Fruit fly (Drosophila melanogaster): ENCODE data around the gene BobA.

The BobA gene

dm6 chr3L:14986340-14986916, 40.5 kb upstream of the BobA start (continued):
- peak; percentile 22 for TF ChIP-seq D19A (tag; optimal IDR thresholded peaks at IDR 0.05)
- TF ChIP-seq Med (GFP tag) = peak; percentile 2
- peak; percentile 29 for TF ChIP-seq sens (GFP tag)
- TF ChIP-seq CG1832 (GFP tag; optimal IDR thresholded peaks at IDR 0.05) = no peak
- TF ChIP-seq exex (tag; optimal IDR thresholded peaks at IDR 0.05) = peak; percentile 92
- peak; percentile 16; the same call in 1 of the 3 replicates for TF ChIP-seq dysf (GFP tag; IDR thresholded peaks at IDR 0.05)
- peak; percentile 27 for TF ChIP-seq gem (tag; optimal IDR thresholded peaks at IDR 0.05)
- peak; percentile 14 for TF ChIP-seq CG17568 (GFP tag; optimal IDR thresholded peaks at IDR 0.05)
- TF ChIP-seq slbo (GFP tag; IDR thresholded peaks at IDR 0.05) = no peak
- TF ChIP-seq CG11504 (tag; optimal IDR thresholded peaks at IDR 0.05) = peak; percentile 48
- TF ChIP-seq Vsx1 (GFP tag; optimal IDR thresholded peaks at IDR 0.05) = peak; percentile 29
- peak; percentile 16 for TF ChIP-seq CG18262 (tag; optimal IDR thresholded peaks at IDR 0.05)

- TF ChIP-seq CG11560 (tag; IDR thresholded peaks at IDR 0.05) (no peak), CG17829 (tag; optimal IDR thresholded peaks at IDR 0.05) (no peak), CG6175 (GFP tag; IDR thresholded peaks at IDR 0.05) (no peak), ind (GFP tag; optimal IDR thresholded peaks at IDR 0.05) (no peak), CG2199 (GFP tag; IDR thresholded peaks at IDR 0.05) (0 out of 3 replicates have a peak, but pooled peaks have one; percentile 24), CG2712 (tag; optimal IDR thresholded peaks at IDR 0.05) (peak; percentile 13), CG16813 (GFP tag; IDR thresholded peaks at IDR 0.05; ENCODE audit: partially characterized antibody) (no peak), ranshi (GFP tag; IDR thresholded peaks at IDR 0.05) (no peak), Hr39 (optimal IDR thresholded peaks at IDR 0.05) (no peak), CG18619 (GFP tag; optimal IDR thresholded peaks at IDR 0.05) (no peak), CG10366 (GFP tag; IDR thresholded peaks at IDR 0.05) (no peak), CG10267 (tag; optimal IDR thresholded peaks at IDR 0.05) (no peak), CG8359 (GFP tag; optimal IDR thresholded peaks at IDR 0.05; ENCODE audit: borderline replicate concordance) (no peak), CG6765 (GFP tag; optimal IDR thresholded peaks at IDR 0.05) (no peak), kah (GFP tag; optimal IDR thresholded peaks at IDR 0.05) (peak; percentile 25), Xrp1 (GFP tag; IDR thresholded peaks at IDR 0.05) (peak; percentile 7; the same call in 1 of the 2 replicates), dmrt11E (tag; optimal IDR thresholded peaks at IDR 0.05) (peak; percentile 13), CG6272 (GFP tag; IDR thresholded peaks at IDR 0.05) (no peak), CG11247 (GFP tag; IDR thresholded peaks at IDR 0.05) (no peak), eyg (GFP tag; optimal IDR thresholded peaks at IDR 0.05) (no peak), Med (GFP tag) (peak; percentile 27), Drgx (GFP tag; IDR thresholded peaks at IDR 0.05) (peak; percentile 92), nom (GFP tag; optimal IDR thresholded peaks at IDR 0.05) (peak; percentile 25), CG18262 (tag; optimal IDR thresholded peaks at IDR 0.05) (peak; percentile 25), Optix (GFP tag; IDR thresholded peaks at IDR 0.05) (no peak), disco-r (GFP tag; optimal IDR thresholded peaks at IDR 0.05) (no peak), CG11723 (GFP tag; optimal IDR thresholded peaks at IDR 0.05) (no peak), Sin3A (optimal IDR thresholded peaks at IDR 0.05) (no peak), CG3163 (GFP tag; optimal IDR thresholded peaks at IDR 0.05) (peak; percentile 19), cg (GFP tag; optimal IDR thresholded peaks at IDR 0.05) (peak; percentile 16), tna (GFP tag; IDR thresholded peaks at IDR 0.05; ENCODE audit: partially characterized antibody) (no peak), sens (GFP tag) (peak; percentile 56), dysf (GFP tag; IDR thresholded peaks at IDR 0.05) (no peak), prd (optimal IDR thresholded peaks at IDR 0.05) (no peak), prd (GFP tag; IDR thresholded peaks at IDR 0.05) (no peak), TFAM (GFP tag; optimal IDR thresholded peaks at IDR 0.05) (no peak), luna (GFP tag; optimal IDR thresholded peaks at IDR 0.05) (no peak), Rfx (GFP tag; IDR thresholded peaks at IDR 0.05) (no peak), p53 (GFP tag; optimal IDR thresholded peaks at IDR 0.05) (no peak), lov (optimal IDR thresholded peaks at IDR 0.05) (no peak), lov (GFP tag; IDR thresholded peaks at IDR 0.05) (no peak)
Observed at dm6 chr3L:14984521-14985150, 38.7 kb upstream of the BobA start, which contains the start of gene mnd. TSS of gene mnd (plus strand) at chr3L:14985100.
